Fruit fly (Drosophila melanogaster) whole organism: ENCODE measurements around the gene CG42583.
"Not testable (repeated sequence)": the region's sequence is repeated elsewhere in the genome, so short reads cannot be mapped to it uniquely, and the experiment has no call there.

ENCODE experiments used
- CG8478 ChIP-seq: fragments of >200 bp; optimal IDR thresholded peaks from 2 replicates; lab custom pipeline; 2018; ENCODE audit warnings: inconsistent platforms
- Dll ChIP-seq: fragments of >200 bp; optimal IDR thresholded peaks from 2 replicates; lab custom pipeline; 2017
- EcR ChIP-seq, 2 experiments: fragments of >200 bp; optimal IDR thresholded peaks; 2 replicates each; lab custom pipeline; 2017; ENCODE audit warnings: missing biosample characterization in 2 of 2, missing genetic modification characterization in 2 of 2, missing genetic modification reagents in 2 of 2
- pan ChIP-seq: fragments of >200 bp; optimal IDR thresholded peaks from 2 replicates; lab custom pipeline; 2017
- psq ChIP-seq: fragments of >200 bp; optimal IDR thresholded peaks from 2 replicates; lab custom pipeline; 2017
- usp ChIP-seq: fragments of >200 bp; optimal IDR thresholded peaks from 2 replicates; lab custom pipeline; 2017; ENCODE audit warnings: missing biosample characterization, missing genetic modification characterization, mixed read lengths

Gene CG42583

DNA sequence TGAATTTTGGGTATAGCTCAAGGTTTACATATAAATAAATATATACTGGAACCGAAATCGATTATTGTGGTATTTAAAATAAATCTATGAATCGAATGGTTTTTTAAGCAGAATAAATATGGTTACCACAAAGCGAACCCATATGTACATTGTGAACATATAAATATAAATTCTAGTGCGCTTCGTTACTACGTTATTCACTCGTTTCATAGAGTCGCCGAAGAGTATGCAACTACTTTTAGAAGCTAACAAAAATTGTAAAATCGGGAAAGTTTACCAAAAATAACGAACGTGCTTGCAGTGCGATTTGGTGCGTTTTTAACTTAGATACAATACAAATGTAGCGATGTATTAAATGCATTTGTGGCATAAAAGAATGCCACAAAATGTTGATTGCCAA, 16.4 kb downstream of the CG42583 start:
- TF ChIP-seq EcR (GFP tag; optimal IDR thresholded peaks at IDR 0.05; lab: Kevin White, UChicago) = no peak
- TF ChIP-seq psq = no peak
- no peak for TF ChIP-seq pan (lab: Kevin White, UChicago)
- TF ChIP-seq CG8478 (lab: Kevin White, UChicago) = no peak
- TF ChIP-seq Dll = no peak
- no peak for TF ChIP-seq usp (GFP tag; lab: Kevin White, UChicago)

- no peak for TF ChIP-seq usp (GFP tag; lab: Kevin White, UChicago)
- no peak for TF ChIP-seq psq
Measured at dm6 chrX:20158491-20158890, 18.9 kb downstream of the CG42583 start.

dm6 chrX:20158943-20159385, 19.4 kb downstream of the CG42583 start:
- TF ChIP-seq CG8478 (lab: Kevin White, UChicago) = peak; percentile 90
- no peak for TF ChIP-seq psq
- TF ChIP-seq EcR (GFP tag; optimal IDR thresholded peaks at IDR 0.05; lab: Kevin White, UChicago) = no peak
- TF ChIP-seq pan (lab: Kevin White, UChicago) = no peak
- no peak for TF ChIP-seq usp (GFP tag; lab: Kevin White, UChicago)
- TF ChIP-seq Dll = peak; percentile 67

- no peak for TF ChIP-seq usp (GFP tag; lab: Kevin White, UChicago)
Measured at dm6 chrX:20159679-20160140, 20.1 kb downstream of the CG42583 start, which contains the start of gene Rab35. Gene Rab35, minus strand, starts transcription at chrX:20159872.

DNA sequence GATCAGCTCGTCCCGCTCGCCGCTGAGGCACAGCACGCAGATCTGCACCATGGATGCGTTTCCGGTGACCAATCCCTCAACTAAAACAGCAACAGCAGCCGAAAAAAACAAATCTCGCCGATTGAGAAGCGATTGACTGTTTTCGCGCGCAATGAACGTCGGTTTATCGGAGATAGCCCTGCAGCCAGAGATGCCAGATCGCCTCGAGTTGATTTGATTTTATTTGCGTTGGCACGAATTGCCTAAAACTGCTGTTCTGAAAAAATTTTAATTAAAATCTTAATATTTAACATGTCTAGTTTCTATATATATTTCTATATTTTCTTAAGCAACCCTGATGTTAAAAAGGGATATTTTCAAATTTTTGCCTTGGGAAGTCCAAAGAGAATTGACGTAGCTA, 23.0 kb downstream of the CG42583 start:
- TF ChIP-seq Dll (no peak), CG8478 (lab: Kevin White, UChicago) (no peak), EcR (GFP tag; optimal IDR thresholded peaks at IDR 0.05; lab: Kevin White, UChicago) (no peak), psq (no peak), pan (lab: Kevin White, UChicago) (no peak), usp (GFP tag; lab: Kevin White, UChicago) (no peak)

DNA sequence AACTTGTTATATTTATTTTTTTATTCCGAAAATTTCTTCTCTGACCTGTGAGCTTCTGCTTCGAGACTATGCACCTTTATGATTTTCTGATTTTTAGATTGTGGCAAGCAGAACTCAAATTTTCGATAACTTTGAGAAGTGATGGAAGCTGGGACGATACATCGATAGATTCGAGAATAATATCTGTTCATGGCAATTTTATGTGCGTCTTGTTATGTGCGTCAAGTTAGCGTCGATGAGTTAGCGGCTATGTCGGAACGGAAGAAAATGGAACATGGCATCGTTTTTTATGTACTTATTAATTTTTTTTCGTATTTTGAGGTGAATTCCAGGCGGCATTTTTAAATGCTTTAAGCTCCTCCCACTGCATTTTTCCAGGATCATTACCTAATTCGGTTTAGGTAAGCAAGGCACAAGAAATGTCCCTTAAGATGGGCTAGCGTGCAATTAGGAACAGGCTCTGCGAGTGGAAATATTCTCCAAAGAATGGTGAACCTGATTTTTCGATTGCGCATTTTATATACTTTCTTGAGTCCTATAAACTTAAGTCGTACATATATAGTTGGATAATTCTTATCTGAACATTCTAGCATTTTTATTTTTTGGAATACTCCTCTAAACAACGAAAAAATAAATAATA, 26.3 kb downstream of the CG42583 start, which contains the start of gene Phf7:
Gene Phf7, minus strand, starts transcription at position 58 of the 640 bp plus-strand sequence.
- no peak for TF ChIP-seq pan (lab: Kevin White, UChicago)
- TF ChIP-seq EcR (GFP tag; optimal IDR thresholded peaks at IDR 0.05; lab: Kevin White, UChicago) = no peak
- TF ChIP-seq Dll = no peak
- no peak for TF ChIP-seq psq
- TF ChIP-seq CG8478 (lab: Kevin White, UChicago) = no peak
- no peak for TF ChIP-seq usp (GFP tag; lab: Kevin White, UChicago)

- TF ChIP-seq psq (no peak), pan (lab: Kevin White, UChicago) (no peak), EcR (GFP tag; optimal IDR thresholded peaks at IDR 0.05; lab: Kevin White, UChicago) (no peak), usp (GFP tag; lab: Kevin White, UChicago) (no peak), CG8478 (lab: Kevin White, UChicago) (no peak), Dll (no peak)
Measured at dm6 chrX:20166484-20167038, 27.0 kb downstream of the CG42583 start, which contains the start of gene CG9577. Gene CG9577, plus strand, starts transcription at chrX:20166673.

DNA sequence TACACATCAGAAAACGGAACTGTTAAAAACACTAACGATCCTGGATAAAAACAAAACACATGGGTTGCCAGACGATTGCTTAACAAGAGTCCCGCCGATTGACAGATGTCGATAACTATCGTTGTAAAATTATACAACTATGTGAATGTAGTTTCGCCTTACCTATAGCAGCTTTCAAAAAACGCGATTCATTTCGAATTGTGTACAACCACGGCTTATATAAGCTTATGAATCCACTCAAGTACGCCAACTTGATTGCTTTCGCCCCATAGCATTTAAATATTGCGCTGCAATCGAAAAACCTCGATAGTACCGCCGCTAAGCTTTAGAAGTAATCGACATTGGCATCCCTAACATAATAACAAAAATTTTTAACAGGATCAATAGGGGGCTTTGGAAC, 30.3 kb downstream of the CG42583 start, which contains the start of the genes CG9581 and CG9578:
Gene CG9581, minus strand, starts transcription at position 84 of the 400 bp plus-strand sequence.
Gene CG9578, plus strand, starts transcription at position 325 of the 400 bp plus-strand sequence.
- TF ChIP-seq psq (no peak), CG8478 (lab: Kevin White, UChicago) (no peak), EcR (GFP tag; optimal IDR thresholded peaks at IDR 0.05; lab: Kevin White, UChicago) (no peak), pan (lab: Kevin White, UChicago) (no peak), Dll (no peak)

- no peak for TF ChIP-seq psq
- TF ChIP-seq EcR (GFP tag; optimal IDR thresholded peaks at IDR 0.05; lab: Kevin White, UChicago) = no peak
- no peak for TF ChIP-seq pan (lab: Kevin White, UChicago)
- TF ChIP-seq usp (GFP tag; lab: Kevin White, UChicago) = no peak
- TF ChIP-seq CG8478 (lab: Kevin White, UChicago) = no peak
- TF ChIP-seq Dll = no peak
Measured at dm6 chrX:20173464-20173995, 33.9 kb downstream of the CG42583 start, which contains the start of gene AnxB10. Gene AnxB10, minus strand, starts transcription at chrX:20173514.

dm6 chrX:20178538-20178937, 38.9 kb downstream of the CG42583 start, which contains the start of gene Sdic1:
Gene Sdic1, minus strand, starts transcription at chrX:20178638.
- not testable (repeated sequence) for TF ChIP-seq EcR (GFP tag; optimal IDR thresholded peaks at IDR 0.05; lab: Kevin White, UChicago); pan (lab: Kevin White, UChicago); CG8478 (lab: Kevin White, UChicago)

dm6 chrX:20186387-20186786, 46.8 kb downstream of the CG42583 start, which contains the start of gene Sdic2:
Gene Sdic2, minus strand, starts transcription at chrX:20186487.
- not testable (repeated sequence) for TF ChIP-seq psq; usp (GFP tag; lab: Kevin White, UChicago); EcR (GFP tag; optimal IDR thresholded peaks at IDR 0.05; lab: Kevin White, UChicago)
